Fruit fly (Drosophila melanogaster): ENCODE measurements around the gene Pkd2.

Gene Pkd2

dm6 chr2L:12435976-12436771 is 38.1 kb downstream of the Pkd2 start (continued):
- TF ChIP-seq CG1233 (GFP tag; optimal IDR thresholded peaks at IDR 0.05) (no peak), CG4328 (GFP tag; optimal IDR thresholded peaks at IDR 0.05) (no peak), CG7963 (GFP tag; IDR thresholded peaks at IDR 0.05; ENCODE audit: partially characterized antibody) (no peak), crc (GFP tag; optimal IDR thresholded peaks at IDR 0.05) (no peak), CG13296 (GFP tag; optimal IDR thresholded peaks at IDR 0.05) (no peak), CG34422 (GFP tag; IDR thresholded peaks at IDR 0.05) (peak; percentile 37; the same call in 1 of the 3 replicates), dati (GFP tag; IDR thresholded peaks at IDR 0.05) (no peak), CG11085 (GFP tag; IDR thresholded peaks at IDR 0.05) (no peak), CG14965 (GFP tag; optimal IDR thresholded peaks at IDR 0.05; ENCODE audit: borderline replicate concordance) (no peak), CG6791 (GFP tag; IDR thresholded peaks at IDR 0.05; ENCODE audit: partially characterized antibody) (no peak), CG10274 (GFP tag; optimal IDR thresholded peaks at IDR 0.05) (no peak), pfk (GFP tag; optimal IDR thresholded peaks at IDR 0.05) (peak; percentile 35), lmd (GFP tag; IDR thresholded peaks at IDR 0.05) (no peak), hb (GFP tag; IDR thresholded peaks at IDR 0.05; ENCODE audit: partially characterized antibody) (no peak), CG7839 (tag; optimal IDR thresholded peaks at IDR 0.05) (no peak), Nf-YC (tag; optimal IDR thresholded peaks at IDR 0.05) (peak; percentile 21), CG17359 (tag; optimal IDR thresholded peaks at IDR 0.05) (no peak), CG18011 (GFP tag; optimal IDR thresholded peaks at IDR 0.05) (no peak), cato (GFP tag; optimal IDR thresholded peaks at IDR 0.05; ENCODE audit: borderline replicate concordance) (no peak), Stat92E (GFP tag; optimal IDR thresholded peaks at IDR 0.05) (no peak), CG15479 (GFP tag; optimal IDR thresholded peaks at IDR 0.05) (no peak), CG7357 (GFP tag; IDR thresholded peaks at IDR 0.05) (no peak), knrl (GFP tag; IDR thresholded peaks at IDR 0.05; ENCODE audit: partially characterized antibody) (no peak), scrt (GFP tag; optimal IDR thresholded peaks at IDR 0.05) (no peak), tx (GFP tag; optimal IDR thresholded peaks at IDR 0.05) (no peak), gce (GFP tag; IDR thresholded peaks at IDR 0.05) (no peak), CG12299 (tag; optimal IDR thresholded peaks at IDR 0.05) (no peak), ci (GFP tag; IDR thresholded peaks at IDR 0.05) (peak; percentile 12; the same call in 1 of the 3 replicates), cg (GFP tag; optimal IDR thresholded peaks at IDR 0.05) (peak; percentile 58), Oli (tag; optimal IDR thresholded peaks at IDR 0.05) (no peak), gt (GFP tag; IDR thresholded peaks at IDR 0.05) (no peak), Hand (GFP tag; optimal IDR thresholded peaks at IDR 0.05) (no peak), CG12659 (GFP tag; optimal IDR thresholded peaks at IDR 0.05) (peak; percentile 19), nau (GFP tag; optimal IDR thresholded peaks at IDR 0.05) (no peak), CG2889 (GFP tag; IDR thresholded peaks at IDR 0.05) (no peak), Deaf1 (tag; optimal IDR thresholded peaks at IDR 0.05) (no peak), NFAT (GFP tag; IDR thresholded peaks at IDR 0.05) (no peak), pros (GFP tag; optimal IDR thresholded peaks at IDR 0.05) (no peak), CG33557 (GFP tag; optimal IDR thresholded peaks at IDR 0.05) (no peak), CG4424 (GFP tag; optimal IDR thresholded peaks at IDR 0.05) (peak; percentile 10), pnt (GFP tag; optimal IDR thresholded peaks at IDR 0.05) (no peak), ttk (GFP tag; IDR thresholded peaks at IDR 0.05) (no peak), Jarid2 (GFP tag; optimal IDR thresholded peaks at IDR 0.05) (no peak), CG6654 (GFP tag; optimal IDR thresholded peaks at IDR 0.05) (no peak), z (GFP tag; IDR thresholded peaks at IDR 0.05) (no peak), Hsf (GFP tag; optimal IDR thresholded peaks at IDR 0.05) (no peak), zfh2 (GFP tag; optimal IDR thresholded peaks at IDR 0.05) (peak; percentile 5), NC2α (GFP tag; optimal IDR thresholded peaks at IDR 0.05) (no peak), dpn (GFP tag; optimal IDR thresholded peaks at IDR 0.05) (no peak)

All from whole organism, embryonic.